Worm (Caenorhabditis elegans) whole organism, L4 larva: Measurements from ENCODE around the gene F17E9.2.

ENCODE experiments used
- F10B5.3 ChIP-seq: sonication (generic microtip); optimal IDR thresholded peaks from 2 replicates; lab custom pipeline; 2016; ENCODE audit warnings: mild to moderate bottlenecking, missing genetic modification characterization, missing compliant biosample characterization
- F26F4.8 ChIP-seq: fragments of 200-800 bp; sonication (Bioruptor generic); conservative IDR thresholded peaks from 2 replicates; pipeline ENCODE4 v1.3.6; 2022; ENCODE audit warnings: missing genetic modification characterization, missing compliant biosample characterization
- F37D6.2 ChIP-seq: sonication (generic microtip); optimal IDR thresholded peaks from 2 replicates; lab custom pipeline; 2016; ENCODE audit warnings: mild to moderate bottlenecking, missing genetic modification characterization, missing compliant biosample characterization
- F44E2.7 ChIP-seq: fragments of 200-800 bp; sonication (Bioruptor generic); IDR thresholded peaks from 2 replicates; pipeline ENCODE4 v2.1.2; 2022; ENCODE audit warnings: missing genetic modification characterization, missing compliant biosample characterization
- R02D3.7 ChIP-seq: fragments of 150-350 bp; sonication (generic microtip); optimal IDR thresholded peaks from 3 replicates; lab custom pipeline; 2014; ENCODE audit warnings: missing biosample characterization, missing genetic modification characterization
- T20F7.1 ChIP-seq: fragments of 200-800 bp; sonication (Bioruptor generic); optimal IDR thresholded peaks from 2 replicates; lab custom pipeline; 2018; ENCODE audit warnings: mild to moderate bottlenecking, missing genetic modification characterization, missing compliant biosample characterization
- Y105C5A.15 ChIP-seq: fragments of 200-800 bp; sonication (Bioruptor generic); IDR thresholded peaks from 2 replicates; pipeline ENCODE4 v1.3.6; 2022; ENCODE audit warnings: missing genetic modification characterization, missing compliant biosample characterization
- Y5F2A.4 ChIP-seq: fragments of 200-800 bp; sonication (Bioruptor generic); optimal IDR thresholded peaks from 2 replicates; lab custom pipeline; 2018; ENCODE audit warnings: mild to moderate bottlenecking, missing genetic modification characterization, missing compliant biosample characterization
- ZK546.5 ChIP-seq, 2 experiments: sonication (generic microtip); optimal IDR thresholded peaks; 2 replicates each; lab custom pipeline; 2017; ENCODE audit warnings: missing biosample characterization in 2 of 2, missing genetic modification characterization in 2 of 2
- ama-1 ChIP-seq: fragments of 150-350 bp; optimal IDR thresholded peaks from 2 replicates; lab custom pipeline; 2014; ENCODE audit warnings: inconsistent platforms, mixed read lengths
- arid-1 ChIP-seq: fragments of 200-800 bp; sonication (Bioruptor generic); conservative IDR thresholded peaks from 2 replicates; pipeline ENCODE4 v1.3.6; 2022; ENCODE audit warnings: missing genetic modification reagents, missing genetic modification characterization, missing compliant biosample characterization
- ceh-20 ChIP-seq: fragments of 200-800 bp; sonication (Bioruptor generic); IDR thresholded peaks from 2 replicates; pipeline ENCODE4 v1.3.6; 2022; ENCODE audit warnings: missing genetic modification reagents, missing genetic modification characterization, missing compliant biosample characterization
- ceh-44 ChIP-seq: fragments of 200-800 bp; sonication (Bioruptor generic); IDR thresholded peaks from 2 replicates; pipeline ENCODE4 v1.3.6; 2022; ENCODE audit warnings: missing genetic modification reagents, missing genetic modification characterization, missing compliant biosample characterization
- ces-1 ChIP-seq: fragments of 150-350 bp; sonication (generic microtip); optimal IDR thresholded peaks from 4 replicates; lab custom pipeline; 2014; ENCODE audit warnings: missing biosample characterization, missing genetic modification reagents, missing genetic modification characterization
- daf-12 ChIP-seq: fragments of 150-350 bp; optimal IDR thresholded peaks from 2 replicates; lab custom pipeline; 2014; ENCODE audit warnings: missing biosample characterization, missing genetic modification reagents, missing genetic modification characterization
- daf-16 ChIP-seq, 3 experiments: sonication (generic microtip); optimal IDR thresholded peaks; 2 replicates each; lab custom pipeline; 2016 to 2017; ENCODE audit warnings: missing genetic modification characterization in 3 of 3, missing genetic modification reagents in 3 of 3, mild to moderate bottlenecking in 2 of 3, missing compliant biosample characterization in 2 of 3, missing biosample characterization in 1 of 3, moderate library complexity in 1 of 3
- daf-19 ChIP-seq: fragments of 200-800 bp; sonication (Bioruptor generic); conservative IDR thresholded peaks from 2 replicates; pipeline ENCODE4 v1.3.6; 2022; ENCODE audit warnings: missing genetic modification characterization, missing compliant biosample characterization
- dmd-9 ChIP-seq: fragments of 200-800 bp; sonication (Bioruptor generic); IDR thresholded peaks from 2 replicates; pipeline ENCODE4 v1.3.6; 2022; ENCODE audit warnings: missing genetic modification reagents, missing genetic modification characterization, missing compliant biosample characterization
- egl-27 ChIP-seq: sonication (generic microtip); optimal IDR thresholded peaks from 3 replicates; lab custom pipeline; 2017; ENCODE audit warnings: missing biosample characterization, missing genetic modification reagents, missing genetic modification characterization
- egl-43 ChIP-seq: fragments of 200-800 bp; sonication (Bioruptor generic); IDR thresholded peaks from 2 replicates; pipeline ENCODE4 v1.3.6; 2022; ENCODE audit warnings: missing genetic modification reagents, missing genetic modification characterization, missing compliant biosample characterization
- gei-8 ChIP-seq: fragments of 200-800 bp; sonication (Bioruptor generic); optimal IDR thresholded peaks from 2 replicates; lab custom pipeline; 2018; ENCODE audit warnings: mild to moderate bottlenecking, missing genetic modification characterization, missing compliant biosample characterization
- hmg-1.1 ChIP-seq: fragments of 200-800 bp; sonication (Bioruptor generic); IDR thresholded peaks from 2 replicates; pipeline ENCODE4 v1.3.6; 2022; ENCODE audit warnings: missing genetic modification reagents, missing genetic modification characterization, missing compliant biosample characterization
- lin-1 ChIP-seq: fragments of 200-800 bp; sonication (Bioruptor generic); IDR thresholded peaks from 2 replicates; pipeline ENCODE4 v1.3.6; 2022; ENCODE audit warnings: missing genetic modification reagents, missing genetic modification characterization, missing compliant biosample characterization
- lsy-2 ChIP-seq, 2 experiments: fragments of 150-350 bp in 1 of 2; sonication (generic microtip) in 1 of 2; optimal IDR thresholded peaks; 2 replicates each; lab custom pipeline; 2014 to 2017; ENCODE audit warnings: missing biosample characterization in 2 of 2, missing genetic modification characterization in 2 of 2
- mdt-29 ChIP-seq: fragments of 200-800 bp; sonication (Bioruptor generic); IDR thresholded peaks from 2 replicates; pipeline ENCODE4 v1.3.6; 2022; ENCODE audit warnings: missing genetic modification reagents, missing genetic modification characterization, missing compliant biosample characterization
- nhr-10 ChIP-seq: fragments of 150-350 bp; optimal IDR thresholded peaks from 2 replicates; lab custom pipeline; 2014; ENCODE audit warnings: missing biosample characterization, missing genetic modification characterization
- nhr-111 ChIP-seq: fragments of 200-800 bp; sonication (Bioruptor generic); optimal IDR thresholded peaks from 2 replicates; lab custom pipeline; 2018; ENCODE audit warnings: mild to moderate bottlenecking, missing genetic modification characterization, missing compliant biosample characterization
- nhr-25 ChIP-seq: sonication (generic microtip); optimal IDR thresholded peaks from 2 replicates; lab custom pipeline; 2017; ENCODE audit warnings: missing genetic modification characterization, mild to moderate bottlenecking, missing compliant biosample characterization, antibody characterized with exemption, moderate library complexity, borderline replicate concordance; ENCODE audit not compliant: insufficient read depth
- nhr-6 ChIP-seq: fragments of 150-350 bp; optimal IDR thresholded peaks from 2 replicates; lab custom pipeline; 2014; ENCODE audit warnings: missing biosample characterization, missing genetic modification characterization
- nhr-76 ChIP-seq: fragments of 150-350 bp; optimal IDR thresholded peaks from 2 replicates; lab custom pipeline; 2014; ENCODE audit warnings: missing biosample characterization, missing genetic modification characterization
- saeg-2 ChIP-seq: fragments of 200-800 bp; sonication (Bioruptor generic); IDR thresholded peaks from 2 replicates; pipeline ENCODE4 v1.3.6; 2022; ENCODE audit warnings: missing genetic modification reagents, missing genetic modification characterization, missing compliant biosample characterization
- skn-1 ChIP-seq: fragments of 150-350 bp; optimal IDR thresholded peaks from 2 replicates; lab custom pipeline; 2014; ENCODE audit warnings: missing biosample characterization, missing genetic modification characterization
- tra-1 ChIP-seq: fragments of 200-800 bp; sonication (Bioruptor generic); IDR thresholded peaks from 2 replicates; pipeline ENCODE4 v1.3.6; 2022; ENCODE audit warnings: missing genetic modification reagents, missing genetic modification characterization, missing compliant biosample characterization
- unc-130 ChIP-seq: sonication (generic microtip); optimal IDR thresholded peaks from 2 replicates; lab custom pipeline; 2016; ENCODE audit warnings: missing genetic modification reagents, missing genetic modification characterization, missing compliant biosample characterization
- unc-62 ChIP-seq, 3 experiments: fragments of 150-350 bp in 1 of 3; sonication (generic microtip); optimal IDR thresholded peaks in 2 of 3; peaks in 1 of 3; 1 replicate in 1 of 3; 2 replicates in 2 of 3; lab custom pipeline; 2014 to 2017; ENCODE audit warnings: missing biosample characterization in 3 of 3, missing genetic modification characterization in 3 of 3, missing genetic modification reagents in 3 of 3, missing genotype in 1 of 3
- zfp-2 ChIP-seq: sonication (generic microtip); optimal IDR thresholded peaks from 2 replicates; lab custom pipeline; 2016; ENCODE audit warnings: mild to moderate bottlenecking, missing genetic modification characterization, missing compliant biosample characterization
- ztf-11 ChIP-seq: fragments of 150-350 bp; optimal IDR thresholded peaks from 2 replicates; lab custom pipeline; 2014; ENCODE audit warnings: missing biosample characterization, missing genetic modification characterization

F17E9.2 gene

DNA sequence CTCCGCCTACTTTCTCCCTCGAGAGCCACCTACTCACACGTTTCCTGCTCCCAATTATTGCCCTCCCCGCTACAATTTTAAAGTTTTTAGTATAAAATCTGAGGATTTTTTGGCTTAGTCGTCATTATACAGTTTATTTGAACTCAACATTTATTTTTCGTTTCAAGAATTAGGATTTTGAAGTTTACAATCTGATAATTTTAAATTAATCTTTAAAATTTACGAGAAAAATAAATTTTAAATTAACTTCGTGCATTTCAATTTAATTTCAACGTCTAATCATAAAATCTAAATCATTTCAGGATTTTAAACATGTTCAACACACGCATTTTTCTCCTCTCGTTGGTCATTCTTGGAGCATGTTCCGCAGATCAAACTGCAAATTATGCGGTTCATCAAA is 26.8 kb upstream of the F17E9.2 start, which contains the start of gene F35H10.2:
TSS of gene F35H10.2 (plus strand) at position 301 of the 400 bp plus-strand sequence.
- TF ChIP-seq nhr-76 (tag; lab: Kevin White, UChicago): no peak
- TF ChIP-seq nhr-10 (tag; lab: Kevin White, UChicago): no peak
- no peak for TF ChIP-seq T20F7.1 (GFP tag; lab: Kevin White, UChicago)
- no peak for TF ChIP-seq unc-130 (GFP tag; lab: Kevin White, UChicago)
- no peak for TF ChIP-seq F26F4.8 (GFP tag; lab: Robert Waterston, UW)
- TF ChIP-seq nhr-6 (tag; lab: Kevin White, UChicago): no peak
- no peak for TF ChIP-seq egl-27
- TF ChIP-seq nhr-25 (tag; lab: Kevin White, UChicago): no peak
- no peak for TF ChIP-seq ceh-44 (GFP tag; lab: Robert Waterston, UW)
- TF ChIP-seq saeg-2 (GFP tag; lab: Robert Waterston, UW): no peak
- no peak for TF ChIP-seq daf-12 (tag; lab: Kevin White, UChicago)

DNA sequence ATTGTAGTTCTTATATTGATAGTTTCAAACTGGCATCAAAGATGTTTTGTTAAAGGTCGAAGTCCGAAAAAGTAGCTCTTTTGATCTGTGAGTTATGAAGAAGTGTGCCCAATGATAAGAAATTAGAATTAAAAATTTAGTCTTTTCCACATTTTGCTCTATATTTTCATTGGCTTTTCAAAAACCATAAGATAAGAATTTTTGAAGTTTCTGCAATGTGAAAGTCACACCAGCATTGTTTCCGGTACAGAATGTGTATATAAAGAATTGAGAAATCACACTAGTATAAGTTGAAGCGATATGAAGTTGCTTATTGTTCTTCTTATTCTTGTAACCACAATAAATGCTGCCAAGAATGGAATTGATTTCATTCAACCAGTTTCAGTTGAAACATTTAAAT is 23.2 kb upstream of the F17E9.2 start, which contains the start of gene lys-10:
TSS of gene lys-10 (plus strand) at position 301 of the 400 bp plus-strand sequence.
- TF ChIP-seq F10B5.3: no peak
- no peak for TF ChIP-seq Y105C5A.15 (GFP tag; lab: Robert Waterston, UW)
- TF ChIP-seq ama-1 (lab: Kevin White, UChicago): no peak
- no peak for TF ChIP-seq daf-19 (GFP tag; lab: Robert Waterston, UW)
- no peak for TF ChIP-seq dmd-9 (GFP tag; lab: Robert Waterston, UW)
- TF ChIP-seq skn-1 (tag; lab: Kevin White, UChicago): no peak
- TF ChIP-seq zfp-2: no peak
- TF ChIP-seq daf-16 (GFP tag; optimal IDR thresholded peaks at IDR 0.05; lab: Kevin White, UChicago): no peak
- no peak for TF ChIP-seq daf-16 (tag; optimal IDR thresholded peaks at IDR 0.05; lab: Kevin White, UChicago)
- no peak for TF ChIP-seq tra-1
- no peak for TF ChIP-seq hmg-1.1 (GFP tag; lab: Robert Waterston, UW)
- TF ChIP-seq R02D3.7 (tag; lab: Kevin White, UChicago): no peak
- no peak for TF ChIP-seq ces-1
- no peak for TF ChIP-seq Y5F2A.4 (GFP tag; lab: Kevin White, UChicago)
- no peak for TF ChIP-seq arid-1 (GFP tag; lab: Robert Waterston, UW)
- no peak for TF ChIP-seq mdt-29 (GFP tag; lab: Robert Waterston, UW)
- no peak for TF ChIP-seq ceh-44 (GFP tag; lab: Robert Waterston, UW)
- no peak for TF ChIP-seq F37D6.2 (tag; lab: Kevin White, UChicago)

DNA sequence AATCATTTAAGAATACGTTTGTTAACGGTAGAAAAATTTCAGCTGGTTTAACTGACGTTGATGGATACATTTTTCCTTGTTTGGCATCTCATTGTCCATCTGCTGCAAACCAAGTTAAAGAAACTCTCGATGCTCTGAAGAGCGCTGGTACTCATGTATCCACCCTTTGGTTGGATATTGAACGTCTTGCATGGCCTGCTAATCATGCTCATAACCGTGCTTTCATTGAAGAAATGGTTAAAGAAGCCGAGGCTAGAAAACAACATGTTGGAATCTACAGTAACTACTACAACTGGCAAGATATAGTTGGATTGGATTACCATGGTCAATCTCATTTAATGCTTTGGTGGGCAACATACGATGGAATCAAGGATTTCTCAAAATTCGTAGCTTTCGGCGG is 22.7 kb upstream of the F17E9.2 start:
- peak in 1 of 2 experiments; percentile 97 for TF ChIP-seq unc-62 (GFP tag; optimal IDR thresholded peaks at IDR 0.05 in 1 of 2; lab: Kevin White, UChicago)
- no peak for TF ChIP-seq unc-62 (tag; optimal IDR thresholded peaks at IDR 0.05; lab: Kevin White, UChicago)
- no peak for TF ChIP-seq mdt-29 (GFP tag; lab: Robert Waterston, UW)

DNA sequence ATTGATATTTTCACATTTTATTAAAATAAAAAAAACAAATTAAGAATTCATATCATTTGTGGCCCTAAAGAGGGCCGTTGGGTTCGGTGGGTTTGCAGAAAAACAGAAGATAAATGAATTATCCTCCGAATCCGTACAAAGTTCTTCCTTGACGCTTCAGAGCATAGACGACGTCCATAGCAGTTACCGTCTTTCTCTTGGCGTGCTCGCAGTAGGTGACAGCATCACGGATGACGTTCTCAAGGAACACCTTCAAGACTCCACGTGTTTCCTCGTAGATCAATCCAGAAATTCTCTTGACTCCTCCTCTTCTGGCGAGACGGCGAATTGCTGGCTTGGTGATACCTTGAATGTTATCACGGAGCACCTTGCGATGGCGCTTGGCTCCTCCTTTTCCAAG is 22.1 kb upstream of the F17E9.2 start:
- TF ChIP-seq egl-43 (no peak), ZK546.5 (tag; optimal IDR thresholded peaks at IDR 0.05; lab: Kevin White, UChicago) (no peak), gei-8 (GFP tag; lab: Kevin White, UChicago) (no peak), ceh-20 (GFP tag; lab: Robert Waterston, UW) (no peak), F44E2.7 (GFP tag; lab: Robert Waterston, UW) (no peak), nhr-111 (GFP tag; lab: Kevin White, UChicago) (no peak), lin-1 (no peak), Y5F2A.4 (GFP tag; lab: Kevin White, UChicago) (no peak), lsy-2 (tag; optimal IDR thresholded peaks at IDR 0.05; lab: Kevin White, UChicago) (no peak), Y105C5A.15 (GFP tag; lab: Robert Waterston, UW) (no peak), ces-1 (no peak), F37D6.2 (tag; lab: Kevin White, UChicago) (no peak), ztf-11 (no peak), F10B5.3 (no peak), daf-16 (GFP tag; optimal IDR thresholded peaks at IDR 0.05; lab: Kevin White, UChicago) (no peak), daf-16 (tag; optimal IDR thresholded peaks at IDR 0.05; lab: Kevin White, UChicago) (no peak)
- TF ChIP-seq, all 104 proteins: peak for 0
